Fruit fly (Drosophila melanogaster): Measurements from ENCODE around the gene ppan.
A peak's percentile ranks its signal among the peaks of the same experiment; 100 is the strongest.

The ppan gene

dm6 chr3R:21158643-21159042, 42.6 kb downstream of the ppan start (continued):
- TF ChIP-seq CG15601 (tag; optimal IDR thresholded peaks at IDR 0.05) = peak; percentile 85
- TF ChIP-seq sr (GFP tag; IDR thresholded peaks at IDR 0.05) = no peak
- no peak for TF ChIP-seq Side (GFP tag; optimal IDR thresholded peaks at IDR 0.05)
- no peak for TF ChIP-seq emc (GFP tag; optimal IDR thresholded peaks at IDR 0.05)
- TF ChIP-seq MTF-1 (GFP tag; optimal IDR thresholded peaks at IDR 0.05; ENCODE audit: borderline replicate concordance) = peak; percentile 41
- peak; percentile 40 for TF ChIP-seq Hmr (GFP tag; optimal IDR thresholded peaks at IDR 0.05)
- no peak for TF ChIP-seq sens-2 (GFP tag; IDR thresholded peaks at IDR 0.05)
- TF ChIP-seq ind (GFP tag; optimal IDR thresholded peaks at IDR 0.05) = no peak
- TF ChIP-seq CG17568 (GFP tag; optimal IDR thresholded peaks at IDR 0.05) = peak; percentile 2
- peak; percentile 47 for TF ChIP-seq CG18599 (GFP tag; optimal IDR thresholded peaks at IDR 0.05)
- TF ChIP-seq CG18619 (GFP tag; optimal IDR thresholded peaks at IDR 0.05) = no peak
- TF ChIP-seq CG17361 (GFP tag; IDR thresholded peaks at IDR 0.05) = no peak
- no peak for TF ChIP-seq sim (GFP tag; IDR thresholded peaks at IDR 0.05)
- TF ChIP-seq kay (GFP tag; optimal IDR thresholded peaks at IDR 0.05) = no peak
- no peak for TF ChIP-seq CG6175 (GFP tag; IDR thresholded peaks at IDR 0.05)
- TF ChIP-seq Hr39 (optimal IDR thresholded peaks at IDR 0.05) = no peak
- TF ChIP-seq CG2678 (tag; optimal IDR thresholded peaks at IDR 0.05) = peak; percentile 9
- peak; percentile 44; the same call in 1 of the 2 replicates for TF ChIP-seq Rfx (GFP tag; IDR thresholded peaks at IDR 0.05)
- no peak for TF ChIP-seq nmo (GFP tag; optimal IDR thresholded peaks at IDR 0.05)
- no peak for TF ChIP-seq ems (GFP tag; optimal IDR thresholded peaks at IDR 0.05)
- peak; percentile 23 for TF ChIP-seq Vsx1 (GFP tag; optimal IDR thresholded peaks at IDR 0.05)
- TF ChIP-seq CG7839 (tag; optimal IDR thresholded peaks at IDR 0.05) = peak; percentile 1
- no peak for TF ChIP-seq CG14860 (GFP tag; IDR thresholded peaks at IDR 0.05; ENCODE audit: partially characterized antibody)
- no peak for TF ChIP-seq repo (GFP tag; optimal IDR thresholded peaks at IDR 0.05)
- TF ChIP-seq CG2202 (tag; optimal IDR thresholded peaks at IDR 0.05) = no peak
- TF ChIP-seq CG11504 (tag; optimal IDR thresholded peaks at IDR 0.05) = peak; percentile 12
- no peak for TF ChIP-seq CG9876 (GFP tag; optimal IDR thresholded peaks at IDR 0.05)
- no peak for TF ChIP-seq maf-S (GFP tag; optimal IDR thresholded peaks at IDR 0.05)
- peak; percentile 27 for TF ChIP-seq CG15514 (GFP tag; optimal IDR thresholded peaks at IDR 0.05)
- no peak for TF ChIP-seq CG12104 (GFP tag; optimal IDR thresholded peaks at IDR 0.05)
- TF ChIP-seq dm (GFP tag; optimal IDR thresholded peaks at IDR 0.05) = no peak
- TF ChIP-seq CG14710 (tag; optimal IDR thresholded peaks at IDR 0.05) = peak; percentile 11
- no peak for TF ChIP-seq Bdp1 (GFP tag; optimal IDR thresholded peaks at IDR 0.05)
- TF ChIP-seq unc-4 (GFP tag; IDR thresholded peaks at IDR 0.05; ENCODE audit: partially characterized antibody) = no peak
- TF ChIP-seq CG9215 (GFP tag; IDR thresholded peaks at IDR 0.05) = no peak
- no peak for TF ChIP-seq E2f2 (GFP tag; IDR thresholded peaks at IDR 0.05)
- peak; percentile 44 for TF ChIP-seq fd3F (GFP tag; optimal IDR thresholded peaks at IDR 0.05)
- no peak for TF ChIP-seq Sox102F (GFP tag; optimal IDR thresholded peaks at IDR 0.05)
- TF ChIP-seq Ssrp (tag; optimal IDR thresholded peaks at IDR 0.05) = no peak
- no peak for TF ChIP-seq Ets97D (GFP tag; optimal IDR thresholded peaks at IDR 0.05)
- no peak for TF ChIP-seq dan (GFP tag; IDR thresholded peaks at IDR 0.05)
- TF ChIP-seq croc (GFP tag; conservative IDR thresholded peaks at IDR 0.05) = no peak
- TF ChIP-seq Spps (tag; optimal IDR thresholded peaks at IDR 0.05) = no peak
- no peak for TF ChIP-seq Hey (tag; optimal IDR thresholded peaks at IDR 0.05)
- TF ChIP-seq CoRest (tag; optimal IDR thresholded peaks at IDR 0.05) = peak; percentile 5
- TF ChIP-seq HmgZ (tag; optimal IDR thresholded peaks at IDR 0.05) = no peak
- TF ChIP-seq Xrp1 (GFP tag; IDR thresholded peaks at IDR 0.05) = 0 out of 2 replicates have a peak, but pooled peaks have one; percentile 22
- TF ChIP-seq CTCF (GFP tag; optimal IDR thresholded peaks at IDR 0.05) = no peak
- TF ChIP-seq tio (GFP tag; optimal IDR thresholded peaks at IDR 0.05) = no peak
- peak; percentile 35 for TF ChIP-seq fd64A (GFP tag; optimal IDR thresholded peaks at IDR 0.05)
- TF ChIP-seq wek (GFP tag; optimal IDR thresholded peaks at IDR 0.05) = no peak
- TF ChIP-seq CG4854 (GFP tag; optimal IDR thresholded peaks at IDR 0.05) = no peak
